Fruit fly (Drosophila melanogaster): Measurements from ENCODE around the gene CG16800.

The CG16800 gene

DNA sequence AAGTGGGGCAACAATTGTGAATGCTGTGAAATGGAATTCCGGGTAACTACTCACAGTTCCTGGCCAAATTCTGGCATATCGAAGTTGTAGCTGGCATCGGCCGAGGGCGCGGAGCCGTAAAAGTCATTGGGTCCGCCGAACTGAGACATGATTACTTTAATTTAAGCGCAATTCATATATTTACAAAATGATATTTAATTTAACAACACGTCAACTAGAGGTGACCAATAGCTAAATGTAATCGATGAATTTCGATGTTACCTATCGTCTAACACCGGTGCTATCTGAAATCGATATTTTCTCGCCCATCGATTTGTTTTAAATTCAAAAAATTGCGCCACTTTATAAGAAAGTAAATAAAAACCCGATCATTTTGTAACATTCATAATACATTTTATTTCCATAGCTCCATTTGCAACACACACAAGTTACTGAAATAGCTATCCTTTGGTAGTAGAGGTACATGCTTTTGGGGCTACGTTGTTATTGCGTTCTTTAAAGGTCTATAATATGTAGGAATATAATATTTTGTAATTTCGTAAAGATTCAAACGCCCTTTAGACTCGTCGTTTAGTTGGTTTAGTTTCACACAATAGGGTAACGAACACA lies 34.1 kb downstream of the CG16800 start, which contains the start of gene Yip1d1 (continued):
- TF ChIP-seq CG4617 (GFP tag; optimal IDR thresholded peaks at IDR 0.05; ENCODE audit: borderline replicate concordance) (peak; percentile 65), sens (GFP tag) (peak; percentile 85), Blimp-1 (GFP tag; optimal IDR thresholded peaks at IDR 0.05) (no peak), CG17328 (GFP tag; IDR thresholded peaks at IDR 0.05) (no peak), ara (GFP tag; IDR thresholded peaks at IDR 0.05) (no peak), CG15479 (GFP tag; optimal IDR thresholded peaks at IDR 0.05) (peak; percentile 33), HmgD (GFP tag; optimal IDR thresholded peaks at IDR 0.05) (no peak), gro (GFP tag; optimal IDR thresholded peaks at IDR 0.05) (peak; percentile 43), Xbp1 (GFP tag; optimal IDR thresholded peaks at IDR 0.05) (peak; percentile 11), CG8359 (GFP tag; optimal IDR thresholded peaks at IDR 0.05; ENCODE audit: borderline replicate concordance) (no peak), sna (GFP tag; IDR thresholded peaks at IDR 0.05; ENCODE audit: partially characterized antibody) (peak; percentile 97), Nf-YC (tag; optimal IDR thresholded peaks at IDR 0.05) (no peak), slou (GFP tag; optimal IDR thresholded peaks at IDR 0.05) (no peak), fd3F (GFP tag; optimal IDR thresholded peaks at IDR 0.05) (no peak), CG11398 (GFP tag; optimal IDR thresholded peaks at IDR 0.05) (no peak), unc-4 (GFP tag; IDR thresholded peaks at IDR 0.05; ENCODE audit: partially characterized antibody) (peak; percentile 97), unpg (GFP tag; optimal IDR thresholded peaks at IDR 0.05) (no peak), D (optimal IDR thresholded peaks at IDR 0.05) (no peak), D (GFP tag; optimal IDR thresholded peaks at IDR 0.05) (no peak), CG33213 (GFP tag; optimal IDR thresholded peaks at IDR 0.05) (peak; percentile 1), knrl (GFP tag; IDR thresholded peaks at IDR 0.05; ENCODE audit: partially characterized antibody) (peak; percentile 88), phol (tag; optimal IDR thresholded peaks at IDR 0.05) (peak; percentile 13), stwl (tag; optimal IDR thresholded peaks at IDR 0.05) (peak; percentile 74), ewg (GFP tag; optimal IDR thresholded peaks at IDR 0.05) (no peak), sob (GFP tag; IDR thresholded peaks at IDR 0.05) (no peak), Mad (GFP tag; optimal IDR thresholded peaks at IDR 0.05) (no peak), mam (GFP tag; optimal IDR thresholded peaks at IDR 0.05) (no peak), HmgZ (tag; optimal IDR thresholded peaks at IDR 0.05) (peak; percentile 43), lov (optimal IDR thresholded peaks at IDR 0.05) (no peak), lov (GFP tag; IDR thresholded peaks at IDR 0.05) (no peak), CG10321 (GFP tag; IDR thresholded peaks at IDR 0.05) (no peak), CG13123 (GFP tag; optimal IDR thresholded peaks at IDR 0.05) (no peak), YL-1 (GFP tag; optimal IDR thresholded peaks at IDR 0.05) (peak; percentile 30), pnt (GFP tag; optimal IDR thresholded peaks at IDR 0.05) (no peak), CG5953 (GFP tag; IDR thresholded peaks at IDR 0.05) (no peak), Scr (GFP tag; IDR thresholded peaks at IDR 0.05; ENCODE audit: partially characterized antibody) (peak; percentile 93), slbo (GFP tag; IDR thresholded peaks at IDR 0.05) (no peak), Aef1 (GFP tag; IDR thresholded peaks at IDR 0.05) (no peak), CTCF (GFP tag; optimal IDR thresholded peaks at IDR 0.05) (peak; percentile 34), Ets97D (GFP tag; optimal IDR thresholded peaks at IDR 0.05) (peak; percentile 23), Hr39 (optimal IDR thresholded peaks at IDR 0.05) (no peak), HLH3B (GFP tag; IDR thresholded peaks at IDR 0.05) (no peak), MBD-R2 (GFP tag; IDR thresholded peaks at IDR 0.05) (peak; percentile 81), Lim3 (GFP tag; IDR thresholded peaks at IDR 0.05) (no peak), CG6854 (GFP tag; optimal IDR thresholded peaks at IDR 0.05) (no peak), CG2889 (GFP tag; IDR thresholded peaks at IDR 0.05) (no peak), CG15514 (GFP tag; optimal IDR thresholded peaks at IDR 0.05) (peak; percentile 6), org-1 (GFP tag; optimal IDR thresholded peaks at IDR 0.05) (no peak), CG2120 (GFP tag; optimal IDR thresholded peaks at IDR 0.05) (no peak), trh (GFP tag; optimal IDR thresholded peaks at IDR 0.05) (no peak), CG7963 (GFP tag; IDR thresholded peaks at IDR 0.05; ENCODE audit: partially characterized antibody) (peak; percentile 97), CG2712 (tag; optimal IDR thresholded peaks at IDR 0.05) (peak; percentile 6)
